Worm (Caenorhabditis elegans) whole organism, late embryonic: ENCODE measurements around the gene atp-5.

Experiments
- ceh-14 ChIP-seq: sonication (generic microtip); optimal IDR thresholded peaks from 2 replicates; lab custom pipeline; 2016; ENCODE audit warnings: missing genotype, missing genetic modification characterization, missing compliant biosample characterization
- ceh-22 ChIP-seq: sonication (generic microtip); optimal IDR thresholded peaks from 2 replicates; lab custom pipeline; 2017; ENCODE audit warnings: missing biosample characterization, missing genetic modification characterization

DNA sequence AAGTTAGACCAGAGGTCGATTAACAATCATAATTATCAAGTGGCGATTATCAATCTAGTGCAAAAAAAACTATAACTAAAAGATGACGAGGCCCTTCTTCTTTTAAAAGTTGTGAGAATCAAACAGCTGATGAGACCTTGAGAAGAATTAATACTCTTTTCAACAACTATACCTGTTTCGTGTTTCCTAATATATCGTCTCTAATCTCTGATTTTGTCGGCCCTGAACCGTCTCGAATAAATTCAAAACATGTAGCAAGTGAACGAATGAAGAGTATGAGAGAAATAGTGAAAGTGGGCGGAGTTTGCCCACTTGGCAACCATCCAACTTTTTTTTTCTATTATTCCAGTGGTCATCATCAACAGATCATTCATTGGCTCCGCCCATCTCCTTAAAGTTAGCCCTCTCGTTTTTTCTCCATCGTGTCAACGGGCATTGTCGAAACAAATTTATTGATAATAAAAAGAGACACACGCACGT, 36.1 kb downstream of the atp-5 start, which contains the start of gene Y42A5A.1:
- no peak for TF ChIP-seq ceh-14
- TF ChIP-seq ceh-22 (tag; lab: Kevin White, UChicago): no peak
